Worm (Caenorhabditis elegans): Measurements from ENCODE around the gene R13H4.5.

Gene R13H4.5

ce11 chrV:11857756-11858155 lies 2.7 kb upstream of the R13H4.5 start (continued):
- TF ChIP-seq ama-1 (optimal IDR thresholded peaks at IDR 0.05) (no peak), cey-2 (tag; optimal IDR thresholded peaks at IDR 0.05; ENCODE audit: borderline replicate concordance, insufficient read depth) (no peak), nhr-111 (GFP tag; optimal IDR thresholded peaks at IDR 0.05) (no peak), vab-7 (GFP tag; IDR thresholded peaks at IDR 0.05) (no peak), T20F7.1 (GFP tag; optimal IDR thresholded peaks at IDR 0.05) (no peak), pha-4 (GFP tag; IDR thresholded peaks at IDR 0.05) (no peak), pha-4 (tag; optimal IDR thresholded peaks at IDR 0.05) (no peak), aha-1 (tag) (peak; percentile 97), lim-7 (GFP tag; IDR thresholded peaks at IDR 0.05) (no peak), nhr-11 (tag; optimal IDR thresholded peaks at IDR 0.05) (no peak), nhr-25 (tag; optimal IDR thresholded peaks at IDR 0.05; ENCODE audit: borderline replicate concordance, insufficient read depth) (no peak), fos-1 (tag; optimal IDR thresholded peaks at IDR 0.05) (no peak), zag-1 (tag; optimal IDR thresholded peaks at IDR 0.05) (no peak), daf-19 (GFP tag; conservative IDR thresholded peaks at IDR 0.05) (no peak), F26F4.8 (GFP tag; conservative IDR thresholded peaks at IDR 0.05) (no peak), hmg-1.1 (GFP tag; IDR thresholded peaks at IDR 0.05) (no peak), aly-2 (tag; optimal IDR thresholded peaks at IDR 0.05) (no peak), nhr-6 (tag; optimal IDR thresholded peaks at IDR 0.05) (no peak), ceh-32 (tag; optimal IDR thresholded peaks at IDR 0.05; ENCODE audit: poor library complexity) (no peak), daf-12 (tag; optimal IDR thresholded peaks at IDR 0.05) (no peak), zfp-2 (tag; optimal IDR thresholded peaks at IDR 0.05) (no peak), saeg-2 (GFP tag; IDR thresholded peaks at IDR 0.05) (no peak), snpc-4 (tag; optimal IDR thresholded peaks at IDR 0.05) (no peak), snpc-1.2 (GFP tag; IDR thresholded peaks at IDR 0.05) (no peak), Y48G9A.11 (GFP tag; IDR thresholded peaks at IDR 0.05) (no peak), tra-1 (GFP tag; IDR thresholded peaks at IDR 0.05) (no peak), lir-3 (tag; optimal IDR thresholded peaks at IDR 0.05) (no peak), D1046.2 (GFP tag; IDR thresholded peaks at IDR 0.05) (no peak), F49E8.2 (tag; optimal IDR thresholded peaks at IDR 0.05; ENCODE audit: borderline replicate concordance) (no peak), T26A8.4 (GFP tag; IDR thresholded peaks at IDR 0.05) (no peak), ZK546.5 (tag; optimal IDR thresholded peaks at IDR 0.05) (no peak), gei-8 (GFP tag; optimal IDR thresholded peaks at IDR 0.05) (no peak), ceh-28 (tag; optimal IDR thresholded peaks at IDR 0.05) (no peak), Y105C5A.15 (GFP tag; IDR thresholded peaks at IDR 0.05) (no peak), mdl-1 (tag; optimal IDR thresholded peaks at IDR 0.05) (peak; percentile 8 to 17), ZK337.2 (GFP tag; IDR thresholded peaks at IDR 0.05) (no peak), lin-15B (tag; optimal IDR thresholded peaks at IDR 0.05) (no peak), hlh-11 (tag; optimal IDR thresholded peaks at IDR 0.05) (peak; percentile 1), ctbp-1 (GFP tag; IDR thresholded peaks at IDR 0.05) (no peak), php-3 (GFP tag; IDR thresholded peaks at IDR 0.05) (no peak), ceh-62 (tag; optimal IDR thresholded peaks at IDR 0.05) (no peak), ztf-7 (tag; optimal IDR thresholded peaks at IDR 0.05) (no peak), mes-2 (tag; optimal IDR thresholded peaks at IDR 0.05; ENCODE audit: poor library complexity, severe bottlenecking) (no peak)

ce11 chrV:11858299-11858698 lies 2.2 kb upstream of the R13H4.5 start:
- TF ChIP-seq aha-1 (tag) = peak; percentile 65
- no peak for TF ChIP-seq nhr-41 (GFP tag; IDR thresholded peaks at IDR 0.05)

Data from whole organism, L4 larva.